Fruit fly (Drosophila melanogaster) whole organism, embryonic: ENCODE measurements around the gene SMC6.

Source experiments
- Awh ChIP-seq: fragments of 200-800 bp; sonication (Bioruptor generic); IDR thresholded peaks from 2 replicates; pipeline ENCODE4, ENCODE4 v1.3.6; 2022; ENCODE audit warnings: missing biosample characterization, missing genetic modification characterization
- Bgb ChIP-seq: fragments of 200-800 bp; sonication (Bioruptor generic); IDR thresholded peaks from 2 replicates; pipeline ENCODE4 v1.3.6; 2022; ENCODE audit warnings: missing biosample characterization, missing genetic modification characterization; ENCODE audit not compliant: partially characterized antibody
- C15 ChIP-seq: fragments of 200-800 bp; sonication (Bioruptor generic); IDR thresholded peaks from 3 replicates; pipeline ENCODE4 v1.3.6; 2022; ENCODE audit warnings: missing biosample characterization, missing genetic modification characterization
- CG10959 ChIP-seq: fragments of 200-800 bp; sonication (Bioruptor generic); IDR thresholded peaks from 2 replicates; pipeline ENCODE4 v1.3.6; 2022; ENCODE audit warnings: missing biosample characterization, missing genetic modification characterization
- CG11247 ChIP-seq: fragments of 200-800 bp; sonication (Bioruptor generic); IDR thresholded peaks from 2 replicates; pipeline ENCODE4 v1.3.6; 2022; ENCODE audit warnings: missing biosample characterization, missing genetic modification characterization
- CG13123 ChIP-seq: fragments of 200-800 bp; sonication (Bioruptor generic); optimal IDR thresholded peaks from 2 replicates; lab custom pipeline; 2016; ENCODE audit warnings: missing biosample characterization, missing genetic modification characterization
- CG17829 ChIP-seq: fragments of 200-800 bp; optimal IDR thresholded peaks from 2 replicates; lab custom pipeline; 2019; ENCODE audit warnings: missing biosample characterization, mild to moderate bottlenecking, missing genetic modification characterization, moderate library complexity
- CG17912 ChIP-seq: fragments of 200-800 bp; sonication (Bioruptor generic); optimal IDR thresholded peaks from 2 replicates; lab custom pipeline; 2018; ENCODE audit warnings: missing biosample characterization, mild to moderate bottlenecking, missing genetic modification characterization
- CG2116 ChIP-seq: fragments of 200-800 bp; sonication (Bioruptor generic); optimal IDR thresholded peaks from 3 replicates; lab custom pipeline; 2018; ENCODE audit warnings: missing biosample characterization, mild to moderate bottlenecking, missing genetic modification characterization
- CG30431 ChIP-seq: fragments of 200-800 bp; sonication (Bioruptor generic); optimal IDR thresholded peaks from 2 replicates; lab custom pipeline; 2017; ENCODE audit warnings: missing biosample characterization, missing genetic modification characterization
- CG31441 ChIP-seq: fragments of 200-800 bp; sonication (Bioruptor generic); IDR thresholded peaks from 2 replicates; pipeline ENCODE4 v1.3.6; 2022; ENCODE audit warnings: missing biosample characterization, missing genetic modification characterization
- CG3163 ChIP-seq: fragments of 200-800 bp; sonication (Bioruptor generic); optimal IDR thresholded peaks from 3 replicates; lab custom pipeline; 2016; ENCODE audit warnings: missing biosample characterization, missing genetic modification characterization
- CG33557 ChIP-seq: fragments of 200-800 bp; sonication (Bioruptor generic); optimal IDR thresholded peaks from 2 replicates; lab custom pipeline; 2019; ENCODE audit warnings: missing biosample characterization, mild to moderate bottlenecking, missing genetic modification characterization, moderate library complexity
- CG3726 ChIP-seq: fragments of 200-800 bp; sonication (Bioruptor generic); IDR thresholded peaks from 3 replicates; pipeline ENCODE4, ENCODE4 v1.3.6; 2022; ENCODE audit warnings: missing biosample characterization, missing genetic modification characterization
- CG7786 ChIP-seq: fragments of 200-800 bp; sonication (Bioruptor generic); optimal IDR thresholded peaks from 2 replicates; lab custom pipeline; 2016; ENCODE audit warnings: missing biosample characterization, missing genetic modification characterization
- CG7839 ChIP-seq: fragments of 200-800 bp; sonication (Bioruptor generic); optimal IDR thresholded peaks from 3 replicates; lab custom pipeline; 2018; ENCODE audit warnings: missing biosample characterization, mild to moderate bottlenecking, missing genetic modification characterization, moderate library complexity
- CG8089 ChIP-seq: fragments of 200-800 bp; sonication (Bioruptor generic); optimal IDR thresholded peaks from 3 replicates; lab custom pipeline; 2016; ENCODE audit warnings: missing biosample characterization, missing genetic modification characterization
- Dll ChIP-seq: fragments of 200-800 bp; sonication (Bioruptor generic); IDR thresholded peaks from 4 replicates; pipeline ENCODE4 v1.3.6; 2022; ENCODE audit warnings: missing biosample characterization, missing genetic modification characterization; ENCODE audit not compliant: partially characterized antibody
- Dp ChIP-seq: fragments of 200-800 bp; sonication (Bioruptor generic); optimal IDR thresholded peaks from 2 replicates; lab custom pipeline; 2018; ENCODE audit warnings: missing biosample characterization, mild to moderate bottlenecking, missing genetic modification characterization, moderate library complexity
- Elba2 ChIP-seq: fragments of 200-800 bp; sonication (Bioruptor generic); optimal IDR thresholded peaks from 3 replicates; lab custom pipeline; 2016; ENCODE audit warnings: missing biosample characterization, missing genetic modification characterization
- H2.0 ChIP-seq: fragments of 200-800 bp; sonication (Bioruptor generic); IDR thresholded peaks from 2 replicates; pipeline ENCODE4 v1.3.6; 2022; ENCODE audit warnings: missing biosample characterization, missing genetic modification characterization
- Kr ChIP-seq: fragments of 200-800 bp; sonication (Bioruptor generic); optimal IDR thresholded peaks from 2 replicates; lab custom pipeline; 2017; ENCODE audit warnings: missing biosample characterization, mild to moderate bottlenecking, missing genetic modification characterization
- Lpt ChIP-seq: fragments of >200 bp; optimal IDR thresholded peaks from 2 replicates; lab custom pipeline; 2018; ENCODE audit warnings: missing biosample characterization, missing genetic modification characterization
- NfI ChIP-seq: fragments of 200-800 bp; sonication (Bioruptor generic); optimal IDR thresholded peaks from 3 replicates; lab custom pipeline; 2018; ENCODE audit warnings: missing biosample characterization, mild to moderate bottlenecking, missing genetic modification characterization, moderate library complexity
- Sox100B ChIP-seq: fragments of 200-800 bp; sonication (Bioruptor generic); optimal IDR thresholded peaks from 3 replicates; lab custom pipeline; 2018; ENCODE audit warnings: missing biosample characterization, mild to moderate bottlenecking, missing genetic modification characterization
- Spps ChIP-seq: fragments of 200-800 bp; sonication (Bioruptor generic); optimal IDR thresholded peaks from 2 replicates; lab custom pipeline; 2018; ENCODE audit warnings: missing biosample characterization, mild to moderate bottlenecking, missing genetic modification characterization
- Stat92E ChIP-seq, 3 experiments: fragments of >200 bp in 2 of 3; fragments of 200-800 bp in 1 of 3; sonication (Bioruptor generic) in 1 of 3; optimal IDR thresholded peaks; 2 replicates each; lab custom pipeline; 2017 to 2019; ENCODE audit warnings: missing biosample characterization in 3 of 3, missing genetic modification characterization in 3 of 3, mild to moderate bottlenecking in 1 of 3, moderate library complexity in 1 of 3
- TFAM ChIP-seq: fragments of 200-800 bp; sonication (Bioruptor generic); optimal IDR thresholded peaks from 2 replicates; lab custom pipeline; 2017; ENCODE audit warnings: missing biosample characterization, missing genetic modification characterization, inconsistent platforms
- amos ChIP-seq: fragments of 200-800 bp; sonication (Bioruptor generic); IDR thresholded peaks from 2 replicates; pipeline ENCODE4 v1.3.6; 2022; ENCODE audit warnings: missing biosample characterization, missing genetic modification characterization; ENCODE audit not compliant: partially characterized antibody
- ap ChIP-seq: fragments of 200-800 bp; sonication (Bioruptor generic); IDR thresholded peaks from 2 replicates; pipeline ENCODE4 v1.3.6; 2022; ENCODE audit warnings: missing biosample characterization, missing genetic modification characterization
- cad ChIP-seq: fragments of >200 bp; optimal IDR thresholded peaks from 2 replicates; lab custom pipeline; 2017; ENCODE audit warnings: missing biosample characterization, missing genetic modification characterization
- crc ChIP-seq: fragments of 200-800 bp; sonication (Bioruptor generic); optimal IDR thresholded peaks from 2 replicates; lab custom pipeline; 2016; ENCODE audit warnings: missing biosample characterization, missing genetic modification characterization
- eve ChIP-seq, 2 experiments: fragments of >200 bp; optimal IDR thresholded peaks; 2 replicates each; lab custom pipeline; 2017; ENCODE audit warnings: missing biosample characterization in 2 of 2, missing genetic modification characterization in 2 of 2
- grn ChIP-seq: fragments of 200-800 bp; sonication (Bioruptor generic); optimal IDR thresholded peaks from 3 replicates; lab custom pipeline; 2017; ENCODE audit warnings: missing biosample characterization, missing genetic modification characterization
- gsb-n ChIP-seq: fragments of 200-800 bp; sonication (Bioruptor generic); optimal IDR thresholded peaks from 3 replicates; lab custom pipeline; 2018; ENCODE audit warnings: missing biosample characterization, mild to moderate bottlenecking, missing genetic modification characterization
- hkb ChIP-seq, 2 experiments: fragments of 200-800 bp in 1 of 2; fragments of >200 bp in 1 of 2; sonication (Bioruptor generic) in 1 of 2; IDR thresholded peaks in 1 of 2; optimal IDR thresholded peaks in 1 of 2; 2 replicates each; pipeline versions ENCODE4 v1.3.6 to Lab custom; 2017 to 2022; ENCODE audit warnings: missing biosample characterization in 1 of 2, missing genetic modification characterization in 1 of 2
- jing ChIP-seq: fragments of 200-800 bp; sonication (Bioruptor generic); optimal IDR thresholded peaks from 2 replicates; lab custom pipeline; 2018; ENCODE audit warnings: missing biosample characterization, mild to moderate bottlenecking, missing genetic modification characterization
- kah ChIP-seq: fragments of 200-800 bp; sonication (Bioruptor generic); optimal IDR thresholded peaks from 2 replicates; lab custom pipeline; 2018; ENCODE audit warnings: missing biosample characterization, mild to moderate bottlenecking, missing genetic modification characterization
- knrl ChIP-seq: fragments of 200-800 bp; sonication (Bioruptor generic); IDR thresholded peaks from 3 replicates; pipeline ENCODE4 v1.3.6; 2022; ENCODE audit warnings: missing biosample characterization, missing genetic modification characterization; ENCODE audit not compliant: partially characterized antibody
- luna ChIP-seq: fragments of 200-800 bp; sonication (Bioruptor generic); optimal IDR thresholded peaks from 2 replicates; lab custom pipeline; 2016; ENCODE audit warnings: missing biosample characterization, missing genetic modification characterization
- p53 ChIP-seq: fragments of 200-800 bp; sonication (Bioruptor generic); optimal IDR thresholded peaks from 2 replicates; lab custom pipeline; 2016; ENCODE audit warnings: missing biosample characterization, missing genetic modification characterization
- phol ChIP-seq: fragments of 200-800 bp; sonication (Bioruptor generic); optimal IDR thresholded peaks from 3 replicates; lab custom pipeline; 2018; ENCODE audit warnings: missing biosample characterization, mild to moderate bottlenecking, missing genetic modification characterization, moderate library complexity
- salm ChIP-seq: fragments of 200-800 bp; sonication (Bioruptor generic); optimal IDR thresholded peaks from 2 replicates; lab custom pipeline; 2018; ENCODE audit warnings: missing biosample characterization, mild to moderate bottlenecking, missing genetic modification characterization
- sima ChIP-seq: fragments of 200-800 bp; sonication (Bioruptor generic); optimal IDR thresholded peaks from 2 replicates; lab custom pipeline; 2016; ENCODE audit warnings: missing biosample characterization, missing genetic modification characterization
- sob ChIP-seq: fragments of 200-800 bp; sonication (Bioruptor generic); IDR thresholded peaks from 2 replicates; pipeline ENCODE4 v1.3.6; 2022; ENCODE audit warnings: missing biosample characterization, missing genetic modification characterization
- tin ChIP-seq: fragments of 200-800 bp; sonication (Bioruptor generic); optimal IDR thresholded peaks from 3 replicates; lab custom pipeline; 2016; ENCODE audit warnings: missing biosample characterization, missing genetic modification characterization
- toy ChIP-seq: fragments of 200-800 bp; sonication (Bioruptor generic); IDR thresholded peaks from 2 replicates; pipeline ENCODE4 v1.3.6; 2022; ENCODE audit warnings: missing biosample characterization, missing genetic modification characterization
- trem ChIP-seq: fragments of 200-800 bp; optimal IDR thresholded peaks from 3 replicates; lab custom pipeline; 2019; ENCODE audit warnings: missing biosample characterization, mild to moderate bottlenecking, missing genetic modification characterization, moderate library complexity

The SMC6 gene

DNA sequence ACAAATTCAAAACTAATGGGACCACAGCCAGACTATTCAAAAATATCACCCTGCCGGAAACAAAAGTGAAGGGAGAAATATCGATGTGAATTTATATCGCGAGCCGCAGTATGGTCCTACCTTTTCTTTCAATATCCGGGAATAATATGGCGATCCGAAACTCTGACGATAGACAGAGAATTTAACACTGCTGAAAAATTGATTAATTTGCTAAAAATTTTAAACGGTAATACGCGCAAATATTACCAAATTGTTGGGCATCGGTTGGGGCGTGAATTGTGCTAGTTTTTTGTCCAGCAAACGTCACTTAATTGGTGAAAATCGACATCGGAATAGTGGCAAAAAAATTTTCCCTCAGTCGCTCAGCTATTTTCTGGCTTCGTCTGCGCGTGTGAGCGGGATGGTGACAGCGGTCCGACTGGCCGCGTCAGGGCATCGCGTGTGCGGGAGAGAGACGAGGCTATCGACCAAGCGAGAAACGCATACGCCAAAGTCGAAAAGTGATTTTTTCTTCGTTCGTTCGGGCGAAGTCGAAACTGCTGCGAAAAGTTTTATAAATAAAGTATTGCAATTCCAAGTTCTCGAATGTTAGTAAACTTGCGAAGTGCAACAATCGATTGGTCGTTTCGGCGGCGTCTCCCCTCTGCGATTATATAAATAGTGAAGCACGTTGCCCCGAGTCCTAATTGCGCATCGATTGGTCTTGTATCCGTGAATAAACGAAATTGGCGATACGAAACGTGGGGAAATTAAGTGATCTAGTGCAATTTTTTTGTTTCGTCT, 37.4 kb upstream of the SMC6 start, which contains the start of gene mask (continued):
- peak; percentile 71 for TF ChIP-seq CG33557
- TF ChIP-seq CG3726 = peak; percentile 65; the same call in 1 of the 3 replicates
- peak; percentile 18 for TF ChIP-seq CG7786
- peak; percentile 55 for TF ChIP-seq amos (GFP tag; lab: Robert Waterston, UW)
- TF ChIP-seq Dll (GFP tag; lab: Robert Waterston, UW) = 0 out of 4 replicates have a peak, but pooled peaks have one; percentile 6
- TF ChIP-seq CG17829 = peak; percentile 17
- TF ChIP-seq CG31441 = peak; percentile 68
- peak; percentile 66 for TF ChIP-seq Spps
- TF ChIP-seq CG11247 (GFP tag; lab: Robert Waterston, UW) = peak; percentile 87
- 0 out of 2 replicates have a peak, but pooled peaks have one; percentile 28 for TF ChIP-seq toy
- peak; percentile 95 for TF ChIP-seq CG17912 (GFP tag; lab: Kevin White, UChicago)
- peak; percentile 46 for TF ChIP-seq Dp (GFP tag; lab: Kevin White, UChicago)
- no peak for TF ChIP-seq jing (GFP tag; lab: Kevin White, UChicago)
- TF ChIP-seq cad (GFP tag; lab: Kevin White, UChicago) = no peak
- TF ChIP-seq NfI (GFP tag; lab: Kevin White, UChicago) = peak; percentile 93
- peak; percentile 75 for TF ChIP-seq Sox100B
- TF ChIP-seq p53 (GFP tag; lab: Kevin White, UChicago) = peak; percentile 74
- TF ChIP-seq sima = peak; percentile 69
- TF ChIP-seq Awh (GFP tag; lab: Robert Waterston, UW) = 0 out of 2 replicates have a peak, but pooled peaks have one; percentile 12
- peak; percentile 41 for TF ChIP-seq gsb-n (tag; lab: Kevin White, UChicago)
- peak; percentile 68 for TF ChIP-seq CG10959 (GFP tag; lab: Robert Waterston, UW)
- TF ChIP-seq luna (GFP tag; lab: Kevin White, UChicago) = peak; percentile 84
- TF ChIP-seq crc (GFP tag; lab: Kevin White, UChicago) = peak; percentile 82
- no peak for TF ChIP-seq eve (GFP tag; optimal IDR thresholded peaks at IDR 0.05; lab: Kevin White, UChicago)
- no peak for TF ChIP-seq TFAM
- no peak for TF ChIP-seq Elba2
- TF ChIP-seq tin (GFP tag; lab: Kevin White, UChicago) = peak; percentile 52
- TF ChIP-seq hkb (optimal IDR thresholded peaks at IDR 0.05; lab: Kevin White, UChicago) = no peak
- peak; percentile 55; the same call in 1 of the 2 replicates for TF ChIP-seq hkb (GFP tag; IDR thresholded peaks at IDR 0.05; lab: Robert Waterston, UW)
- peak; percentile 98 for TF ChIP-seq phol (tag; lab: Kevin White, UChicago)
- peak; percentile 78 for TF ChIP-seq CG2116
- TF ChIP-seq Stat92E (GFP tag; optimal IDR thresholded peaks at IDR 0.05; lab: Kevin White, UChicago) = peak in 1 of 3 experiments; percentile 56
- peak; percentile 64 for TF ChIP-seq CG7839 (tag; lab: Kevin White, UChicago)
- peak; percentile 70; the same call in 1 of the 2 replicates for TF ChIP-seq H2.0 (GFP tag; lab: Robert Waterston, UW)
- peak; percentile 71 for TF ChIP-seq CG3163
- TF ChIP-seq CG13123 (GFP tag; lab: Kevin White, UChicago) = peak; percentile 50
- peak; percentile 86 for TF ChIP-seq sob (GFP tag; lab: Robert Waterston, UW)
- peak; percentile 16 for TF ChIP-seq trem (tag; lab: Kevin White, UChicago)
- no peak for TF ChIP-seq knrl (GFP tag; lab: Robert Waterston, UW)
- TF ChIP-seq Lpt (GFP tag; lab: Kevin White, UChicago) = no peak
- TF ChIP-seq Bgb (GFP tag; lab: Robert Waterston, UW) = 0 out of 2 replicates have a peak, but pooled peaks have one; percentile 4
- TF ChIP-seq CG8089 = peak; percentile 86
- TF ChIP-seq ap (GFP tag; lab: Robert Waterston, UW) = peak; percentile 69; the same call in 1 of the 2 replicates
- peak; percentile 68 for TF ChIP-seq Kr
- peak; percentile 67 for TF ChIP-seq kah (GFP tag; lab: Kevin White, UChicago)
- TF ChIP-seq grn = peak; percentile 69
- TF ChIP-seq salm (tag; lab: Kevin White, UChicago) = no peak
- peak; percentile 33 for TF ChIP-seq CG30431 (GFP tag; lab: Kevin White, UChicago)
- TF ChIP-seq C15 (GFP tag; lab: Robert Waterston, UW) = peak; percentile 48; the same call in 1 of the 3 replicates
